Worm (Caenorhabditis elegans): ENCODE measurements around the gene glb-4.

The glb-4 gene

ce11 chrII:11150976-11151375 is 40.0 kb upstream of the glb-4 start:
- TF ChIP-seq ama-1 (optimal IDR thresholded peaks at IDR 0.05) (no peak), hmbx-1 (tag; optimal IDR thresholded peaks at IDR 0.05) (no peak), hmg-4 (GFP tag; optimal IDR thresholded peaks at IDR 0.05) (no peak)

ce11 chrII:11149866-11150685 is 39.1 kb upstream of the glb-4 start:
- no peak for TF ChIP-seq tbx-11 (GFP tag; IDR thresholded peaks at IDR 0.05)
- TF ChIP-seq scrt-1 (GFP tag; IDR thresholded peaks at IDR 0.05): no peak
- TF ChIP-seq flt-1 (GFP tag; IDR thresholded peaks at IDR 0.05): no peak
- TF ChIP-seq hmbx-1 (tag; optimal IDR thresholded peaks at IDR 0.05): no peak

DNA sequence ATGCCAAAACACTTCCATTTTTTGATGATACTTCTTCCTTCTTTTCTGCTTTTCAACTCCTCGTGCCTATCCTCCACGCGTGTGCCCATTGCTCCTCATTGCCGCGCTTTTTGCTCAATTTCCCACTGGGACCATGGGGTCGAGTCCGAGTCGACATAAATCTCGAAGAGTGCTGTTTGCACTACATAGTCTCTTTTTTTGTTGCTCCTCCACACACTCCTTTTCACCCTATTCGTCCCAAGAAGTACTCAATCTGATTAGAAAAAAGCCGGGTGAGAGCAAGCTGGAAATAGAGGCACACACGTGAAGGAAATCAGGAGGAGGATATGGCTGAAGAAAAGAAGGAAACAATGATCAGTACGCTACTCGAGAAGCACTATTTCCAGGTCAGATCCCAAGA is 31.6 kb upstream of the glb-4 start, which contains the start of gene arrd-6:
TSS of gene arrd-6 (plus strand) at position 169 of the 400 bp plus-strand sequence.
- TF ChIP-seq F13C5.2 (tag; optimal IDR thresholded peaks at IDR 0.05) (no peak), ceh-13 (GFP tag; optimal IDR thresholded peaks at IDR 0.05) (no peak), B0310.2 (tag; optimal IDR thresholded peaks at IDR 0.05) (no peak), flt-1 (GFP tag; IDR thresholded peaks at IDR 0.05) (no peak), hmg-4 (GFP tag; optimal IDR thresholded peaks at IDR 0.05) (no peak), hnd-1 (tag; optimal IDR thresholded peaks at IDR 0.05) (no peak), tbx-37 (GFP tag; conservative IDR thresholded peaks at IDR 0.05) (no peak), aly-1 (tag; optimal IDR thresholded peaks at IDR 0.05) (no peak), tbx-11 (GFP tag; IDR thresholded peaks at IDR 0.05) (no peak), tra-4 (tag; optimal IDR thresholded peaks at IDR 0.05) (no peak), ama-1 (optimal IDR thresholded peaks at IDR 0.05) (no peak), scrt-1 (GFP tag; IDR thresholded peaks at IDR 0.05) (no peak), pes-1 (GFP tag; IDR thresholded peaks at IDR 0.05) (no peak), sea-1 (GFP tag; conservative IDR thresholded peaks at IDR 0.05) (no peak), ceh-36 (tag; optimal IDR thresholded peaks at IDR 0.05) (no peak), ets-7 (tag; optimal IDR thresholded peaks at IDR 0.05) (no peak), hmbx-1 (tag; optimal IDR thresholded peaks at IDR 0.05) (no peak)

ce11 chrII:11140140-11140539 is 29.1 kb upstream of the glb-4 start, which contains the start of gene F40F8.4:
TSS of gene F40F8.4 (minus strand) at chrII:11140240.
- TF ChIP-seq tbx-11 (GFP tag; IDR thresholded peaks at IDR 0.05) (no peak), hmbx-1 (tag; optimal IDR thresholded peaks at IDR 0.05) (no peak), ceh-13 (GFP tag; optimal IDR thresholded peaks at IDR 0.05) (no peak), hnd-1 (tag; optimal IDR thresholded peaks at IDR 0.05) (no peak), ceh-36 (tag; optimal IDR thresholded peaks at IDR 0.05) (no peak), B0310.2 (tag; optimal IDR thresholded peaks at IDR 0.05) (no peak), hmg-4 (GFP tag; optimal IDR thresholded peaks at IDR 0.05) (no peak), flt-1 (GFP tag; IDR thresholded peaks at IDR 0.05) (no peak), F13C5.2 (tag; optimal IDR thresholded peaks at IDR 0.05) (no peak), tra-4 (tag; optimal IDR thresholded peaks at IDR 0.05) (no peak), sea-1 (GFP tag; conservative IDR thresholded peaks at IDR 0.05) (no peak), aly-1 (tag; optimal IDR thresholded peaks at IDR 0.05) (no peak), pes-1 (GFP tag; IDR thresholded peaks at IDR 0.05) (no peak), ets-7 (tag; optimal IDR thresholded peaks at IDR 0.05) (no peak)

DNA sequence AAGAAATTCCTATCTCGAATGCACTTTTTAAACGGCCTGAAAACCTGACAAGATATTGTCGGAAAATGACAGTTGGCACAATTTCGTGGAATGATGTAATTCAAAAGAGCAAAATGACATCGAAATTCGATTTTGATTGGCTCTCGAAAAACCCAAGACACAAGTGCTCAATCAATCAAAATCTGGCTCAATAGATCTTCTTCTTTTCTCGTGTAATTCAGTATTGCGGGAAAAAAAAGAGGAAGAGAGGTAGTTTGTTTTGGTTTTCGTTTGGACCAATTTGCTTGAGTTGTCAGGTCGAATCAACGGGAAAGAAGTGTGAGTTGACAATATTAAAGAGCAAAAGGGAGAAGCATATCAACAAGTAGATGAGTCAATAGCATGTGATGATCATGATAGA is 24.8 kb upstream of the glb-4 start:
- TF ChIP-seq ceh-36 (tag; optimal IDR thresholded peaks at IDR 0.05) (no peak), hmbx-1 (tag; optimal IDR thresholded peaks at IDR 0.05) (no peak), flt-1 (GFP tag; IDR thresholded peaks at IDR 0.05) (no peak), ceh-13 (GFP tag; optimal IDR thresholded peaks at IDR 0.05) (no peak), hmg-4 (GFP tag; optimal IDR thresholded peaks at IDR 0.05) (no peak), sea-1 (GFP tag; conservative IDR thresholded peaks at IDR 0.05) (no peak), tra-4 (tag; optimal IDR thresholded peaks at IDR 0.05) (no peak), tbx-11 (GFP tag; IDR thresholded peaks at IDR 0.05) (no peak), aly-1 (tag; optimal IDR thresholded peaks at IDR 0.05) (no peak), B0310.2 (tag; optimal IDR thresholded peaks at IDR 0.05) (no peak)

ce11 chrII:11134828-11135227 is 23.8 kb upstream of the glb-4 start, which contains the start of gene F40F8.5:
TSS of gene F40F8.5 (minus strand) at chrII:11134928.
- TF ChIP-seq aly-1 (tag; optimal IDR thresholded peaks at IDR 0.05) (no peak), flt-1 (GFP tag; IDR thresholded peaks at IDR 0.05) (no peak)

- no peak for TF ChIP-seq scrt-1 (GFP tag; IDR thresholded peaks at IDR 0.05)
- TF ChIP-seq ceh-36 (tag; optimal IDR thresholded peaks at IDR 0.05): no peak
- TF ChIP-seq aly-1 (tag; optimal IDR thresholded peaks at IDR 0.05): no peak
- TF ChIP-seq flt-1 (GFP tag; IDR thresholded peaks at IDR 0.05): no peak
- TF ChIP-seq tbx-11 (GFP tag; IDR thresholded peaks at IDR 0.05): no peak
- no peak for TF ChIP-seq hmbx-1 (tag; optimal IDR thresholded peaks at IDR 0.05)
- TF ChIP-seq hnd-1 (tag; optimal IDR thresholded peaks at IDR 0.05): no peak
- no peak for TF ChIP-seq tra-4 (tag; optimal IDR thresholded peaks at IDR 0.05)
- TF ChIP-seq B0310.2 (tag; optimal IDR thresholded peaks at IDR 0.05): no peak
- no peak for TF ChIP-seq pes-1 (GFP tag; IDR thresholded peaks at IDR 0.05)
- TF ChIP-seq ceh-13 (GFP tag; optimal IDR thresholded peaks at IDR 0.05): no peak
- no peak for TF ChIP-seq F13C5.2 (tag; optimal IDR thresholded peaks at IDR 0.05)
- TF ChIP-seq sea-1 (GFP tag; conservative IDR thresholded peaks at IDR 0.05): no peak
- no peak for TF ChIP-seq ets-7 (tag; optimal IDR thresholded peaks at IDR 0.05)
Measured at ce11 chrII:11132542-11132941, 21.5 kb upstream of the glb-4 start, which contains the start of gene F40F8.11. TSS of gene F40F8.11 (minus strand) at chrII:11132590.

DNA sequence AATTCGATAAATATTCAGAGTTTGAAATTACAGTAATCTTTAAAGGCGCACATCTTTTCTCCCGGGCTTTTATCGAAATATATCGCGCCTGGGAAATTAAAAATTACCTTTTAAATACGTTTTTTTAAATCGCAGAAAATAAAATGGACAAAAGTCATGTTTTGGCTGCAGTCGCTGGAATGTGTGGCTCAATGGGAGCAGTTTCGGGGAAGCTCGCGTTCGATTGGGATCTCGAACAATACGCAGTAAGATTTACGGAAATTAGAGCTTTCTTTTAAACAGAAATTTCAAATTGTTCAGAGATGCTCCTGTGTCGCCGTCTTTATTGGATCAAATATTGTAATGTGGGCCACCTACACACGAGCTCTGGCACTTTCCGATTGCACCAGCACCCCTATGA is 18.5 kb upstream of the glb-4 start, which contains the start of gene F40F8.12:
TSS of gene F40F8.12 (plus strand) at position 301 of the 400 bp plus-strand sequence.
- TF ChIP-seq scrt-1 (GFP tag; IDR thresholded peaks at IDR 0.05): no peak
- no peak for TF ChIP-seq B0310.2 (tag; optimal IDR thresholded peaks at IDR 0.05)
